Worm (Caenorhabditis elegans) whole organism, L2 larva: ENCODE data around the gene sph-1.

Experiments used
- ama-1 ChIP-seq: fragments of 150-350 bp; optimal IDR thresholded peaks from 2 replicates; lab custom pipeline; 2018; ENCODE audit warnings: inconsistent platforms
- blmp-1 ChIP-seq: sonication (generic microtip); optimal IDR thresholded peaks from 2 replicates; lab custom pipeline; 2017; ENCODE audit warnings: missing genetic modification characterization, mild to moderate bottlenecking, missing compliant biosample characterization, antibody characterized with exemption, moderate library complexity; ENCODE audit not compliant: insufficient read depth
- dmd-4 ChIP-seq: sonication (generic microtip); optimal IDR thresholded peaks from 2 replicates; lab custom pipeline; 2017; ENCODE audit warnings: missing biosample characterization, missing genetic modification characterization
- egl-27 ChIP-seq: sonication (generic microtip); optimal IDR thresholded peaks from 3 replicates; lab custom pipeline; 2017; ENCODE audit warnings: missing biosample characterization, missing genetic modification reagents, missing genetic modification characterization
- lin-11 ChIP-seq: fragments of 150-350 bp; sonication (generic microtip); optimal IDR thresholded peaks from 2 replicates; lab custom pipeline; 2014; ENCODE audit warnings: missing biosample characterization, missing genetic modification characterization, inconsistent platforms, mixed read lengths
- mdl-1 ChIP-seq, 2 experiments: fragments of 150-350 bp in 1 of 2; sonication (generic microtip) in 1 of 2; optimal IDR thresholded peaks; 2 replicates each; lab custom pipeline; 2017; ENCODE audit warnings: missing biosample characterization in 2 of 2, missing genetic modification characterization in 2 of 2
- nhr-11 ChIP-seq: fragments of 150-350 bp; optimal IDR thresholded peaks from 2 replicates; lab custom pipeline; 2014; ENCODE audit warnings: missing biosample characterization, missing genetic modification characterization
- nhr-237 ChIP-seq: fragments of 150-350 bp; optimal IDR thresholded peaks from 2 replicates; lab custom pipeline; 2014; ENCODE audit warnings: missing biosample characterization, missing genetic modification characterization
- peb-1 ChIP-seq: fragments of 150-350 bp; optimal IDR thresholded peaks from 2 replicates; lab custom pipeline; 2014; ENCODE audit warnings: missing biosample characterization, missing genetic modification characterization
- snpc-4 ChIP-seq: fragments of 150-350 bp; optimal IDR thresholded peaks from 2 replicates; lab custom pipeline; 2014; ENCODE audit warnings: missing biosample characterization, missing genetic modification characterization
- unc-39 ChIP-seq: fragments of 150-350 bp; optimal IDR thresholded peaks from 2 replicates; lab custom pipeline; 2014; ENCODE audit warnings: missing biosample characterization, missing genetic modification characterization
- unc-55 ChIP-seq: fragments of 150-350 bp; sonication (generic microtip); optimal IDR thresholded peaks from 3 replicates; lab custom pipeline; 2014; ENCODE audit warnings: missing biosample characterization, missing genetic modification reagents, missing genetic modification characterization

DNA sequence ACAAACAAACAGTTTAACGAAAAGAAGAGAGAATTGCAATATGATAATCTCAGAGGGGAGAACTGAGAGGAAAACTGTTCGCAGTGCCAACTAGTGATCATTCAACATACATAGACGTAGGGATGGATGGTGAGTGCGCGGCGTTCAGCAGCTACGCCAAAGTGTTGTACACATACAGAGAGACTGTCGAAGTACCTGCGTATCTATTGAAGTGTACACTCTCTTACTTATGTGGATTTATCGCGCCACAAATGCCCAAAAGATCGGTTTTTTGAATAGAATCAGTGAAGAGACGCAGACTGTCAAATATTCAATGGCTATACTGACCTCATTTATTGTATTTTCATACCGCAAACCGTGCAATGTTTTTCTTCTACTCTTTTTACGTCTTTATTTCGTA is 36.9 kb upstream of the sph-1 start:
- TF ChIP-seq snpc-4 (tag; lab: Kevin White, UChicago) (no peak), ama-1 (lab: Kevin White, UChicago) (no peak), nhr-11 (no peak), nhr-237 (tag; lab: Kevin White, UChicago) (no peak), unc-55 (GFP tag; lab: Kevin White, UChicago) (no peak), dmd-4 (tag; lab: Kevin White, UChicago) (no peak), egl-27 (peak; percentile 33), unc-39 (tag; lab: Kevin White, UChicago) (no peak), peb-1 (no peak), lin-11 (tag; lab: Kevin White, UChicago) (no peak), blmp-1 (tag; lab: Kevin White, UChicago) (peak; percentile 20), mdl-1 (tag; optimal IDR thresholded peaks at IDR 0.05; lab: Kevin White, UChicago) (no peak)
